Fruit fly (Drosophila melanogaster) whole organism, adult: ENCODE measurements around the gene Vm26Ab.
A peak's percentile ranks its signal among the peaks of the same experiment; 100 is the strongest.

Experiments
- CG11617 ChIP-seq: fragments of 200-800 bp; sonication (Bioruptor generic); optimal IDR thresholded peaks from 2 replicates; lab custom pipeline; 2017; ENCODE audit warnings: mild to moderate bottlenecking, missing biosample characterization, missing genetic modification reagents, missing genetic modification characterization
- CG12768 ChIP-seq: fragments of 200-800 bp; sonication (Bioruptor generic); optimal IDR thresholded peaks from 2 replicates; lab custom pipeline; 2017; ENCODE audit warnings: missing biosample characterization, missing genetic modification characterization, mild to moderate bottlenecking, moderate library complexity, missing genetic modification reagents
- CG14711 ChIP-seq: fragments of 200-800 bp; sonication (Bioruptor generic); optimal IDR thresholded peaks from 2 replicates; lab custom pipeline; 2018; ENCODE audit warnings: missing biosample characterization, mild to moderate bottlenecking, missing genetic modification characterization, moderate library complexity
- CG1620 ChIP-seq: fragments of 200-800 bp; sonication (Bioruptor generic); optimal IDR thresholded peaks from 2 replicates; lab custom pipeline; 2016; ENCODE audit warnings: missing biosample characterization, missing genetic modification characterization
- CG33017 ChIP-seq: fragments of 200-800 bp; sonication (Bioruptor generic); optimal IDR thresholded peaks from 2 replicates; lab custom pipeline; 2018; ENCODE audit warnings: missing biosample characterization, mild to moderate bottlenecking, missing genetic modification characterization, moderate library complexity
- CG5204 ChIP-seq: fragments of 200-800 bp; sonication (Bioruptor generic); optimal IDR thresholded peaks from 2 replicates; lab custom pipeline; 2016; ENCODE audit warnings: missing biosample characterization, missing genetic modification characterization
- CG7045 ChIP-seq: fragments of 200-800 bp; sonication (Bioruptor generic); optimal IDR thresholded peaks from 2 replicates; lab custom pipeline; 2017; ENCODE audit warnings: missing biosample characterization, mild to moderate bottlenecking, missing genetic modification characterization
- CG7101 ChIP-seq: fragments of 200-800 bp; sonication (Bioruptor generic); optimal IDR thresholded peaks from 2 replicates; lab custom pipeline; 2018; ENCODE audit warnings: missing biosample characterization, mild to moderate bottlenecking, missing genetic modification characterization, moderate library complexity
- Clk ChIP-seq: fragments of 200-800 bp; sonication (Bioruptor generic); optimal IDR thresholded peaks from 2 replicates; lab custom pipeline; 2017; ENCODE audit warnings: missing biosample characterization, missing genetic modification characterization
- Crg-1 ChIP-seq: fragments of 200-800 bp; sonication (Bioruptor generic); optimal IDR thresholded peaks from 2 replicates; lab custom pipeline; 2016; ENCODE audit warnings: missing biosample characterization, missing genetic modification characterization
- Hr96 ChIP-seq: fragments of 200-800 bp; sonication (Bioruptor generic); optimal IDR thresholded peaks from 2 replicates; lab custom pipeline; 2016; ENCODE audit warnings: missing biosample characterization, missing genetic modification characterization
- Mnt ChIP-seq: fragments of 200-800 bp; sonication (Bioruptor generic); optimal IDR thresholded peaks from 2 replicates; lab custom pipeline; 2016; ENCODE audit warnings: missing biosample characterization, mild to moderate bottlenecking, missing genetic modification characterization
- bab1 ChIP-seq: fragments of 200-800 bp; sonication (Bioruptor generic); optimal IDR thresholded peaks from 3 replicates; lab custom pipeline; 2019; ENCODE audit warnings: missing biosample characterization, mild to moderate bottlenecking, missing genetic modification characterization, moderate library complexity
- cic ChIP-seq: fragments of 200-800 bp; sonication (Bioruptor generic); optimal IDR thresholded peaks from 2 replicates; lab custom pipeline; 2017; ENCODE audit warnings: missing biosample characterization, mild to moderate bottlenecking, missing genetic modification characterization, moderate library complexity
- cnc ChIP-seq, 2 experiments: fragments of >200 bp; optimal IDR thresholded peaks; 2 replicates each; lab custom pipeline; 2017
- kay ChIP-seq: fragments of 200-800 bp; sonication (Bioruptor generic); peaks from one replicate; lab custom pipeline; 2016; ENCODE audit warnings: missing biosample characterization, missing genetic modification characterization, borderline replicate concordance
- ovo ChIP-seq: fragments of 200-800 bp; sonication (Bioruptor generic); optimal IDR thresholded peaks from 2 replicates; lab custom pipeline; 2016; ENCODE audit warnings: missing biosample characterization, missing genetic modification characterization
- pad ChIP-seq: fragments of 200-800 bp; sonication (Bioruptor generic); optimal IDR thresholded peaks from 3 replicates; lab custom pipeline; 2017; ENCODE audit warnings: missing biosample characterization, missing genetic modification characterization, mild to moderate bottlenecking, moderate library complexity, missing genetic modification reagents
- tj ChIP-seq: fragments of 200-800 bp; sonication (Bioruptor generic); optimal IDR thresholded peaks from 3 replicates; lab custom pipeline; 2017; ENCODE audit warnings: missing biosample characterization, mild to moderate bottlenecking, missing genetic modification characterization, moderate library complexity
- toe ChIP-seq: fragments of 200-800 bp; sonication (Bioruptor generic); optimal IDR thresholded peaks from 2 replicates; lab custom pipeline; 2016; ENCODE audit warnings: missing biosample characterization, missing genetic modification characterization

Vm26Ab gene

DNA sequence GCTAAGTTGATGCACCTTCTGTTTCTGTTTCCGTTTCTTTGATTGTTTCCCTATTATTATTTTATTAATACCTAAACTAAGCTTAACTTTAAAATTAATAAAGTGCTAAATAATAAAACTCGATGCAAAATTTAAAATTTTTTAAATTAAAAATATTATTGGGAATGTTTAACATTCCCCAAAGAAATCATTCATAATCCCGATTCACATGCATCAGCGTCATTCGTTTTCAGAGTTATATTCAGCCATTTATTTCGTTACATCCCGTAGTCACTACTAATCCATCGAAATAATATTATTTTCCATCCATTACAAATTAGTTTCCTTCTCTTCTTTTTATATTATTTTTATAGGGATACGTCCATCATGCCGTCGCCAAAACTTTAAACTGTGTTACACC, 9.3 kb upstream of the Vm26Ab start:
- no peak for TF ChIP-seq cic (GFP tag; lab: Kevin White, UChicago)
- TF ChIP-seq kay (GFP tag; lab: Kevin White, UChicago) = peak; percentile 96

DNA sequence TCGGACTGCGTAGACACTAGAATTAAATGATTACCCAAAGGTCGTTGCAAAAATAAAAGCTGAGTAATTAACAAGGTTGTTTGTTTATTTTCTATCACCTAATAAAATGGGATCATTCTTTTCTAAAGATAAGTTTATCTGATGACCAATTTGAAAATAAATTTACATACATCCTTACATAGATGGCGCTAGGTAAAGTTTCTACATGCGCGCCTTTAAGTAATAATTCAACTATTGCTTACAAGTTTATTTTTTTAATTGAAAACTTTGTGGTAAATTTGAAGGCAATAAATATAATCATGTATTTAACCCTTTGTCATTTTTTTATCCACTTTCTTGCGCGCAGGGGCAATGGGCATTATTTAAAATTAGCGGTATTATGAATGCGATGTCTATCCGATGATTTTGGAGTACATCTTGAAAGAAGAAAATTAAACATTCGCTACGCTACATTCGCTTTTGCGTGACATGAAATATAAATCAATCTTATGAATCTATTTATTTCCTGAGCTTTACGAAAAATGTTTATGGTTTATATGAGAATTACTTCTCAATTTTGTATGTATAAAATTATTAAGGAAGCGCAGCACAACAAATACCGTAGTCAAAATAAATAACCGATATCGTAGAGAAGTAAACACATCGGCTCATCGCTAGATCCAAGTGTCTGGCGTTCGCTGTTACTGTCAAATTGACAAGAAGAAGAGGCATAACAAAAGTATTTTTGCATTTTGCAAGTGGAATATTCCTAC, 7.9 kb upstream of the Vm26Ab start, which contains the start of gene CG9044:
TSS of gene CG9044 (plus strand) at position 676 of the 752 bp plus-strand sequence.
- TF ChIP-seq ovo (peak; percentile 32), Crg-1 (GFP tag; lab: Kevin White, UChicago) (peak; percentile 34), tj (GFP tag; lab: Kevin White, UChicago) (peak; percentile 62), CG1620 (GFP tag; lab: Kevin White, UChicago) (peak; percentile 78), CG33017 (no peak), cic (GFP tag; lab: Kevin White, UChicago) (peak; percentile 34), CG14711 (tag; lab: Kevin White, UChicago) (peak; percentile 51), bab1 (peak; percentile 72), CG5204 (GFP tag; lab: Kevin White, UChicago) (peak; percentile 72), CG12768 (GFP tag; lab: Kevin White, UChicago) (no peak), kay (GFP tag; lab: Kevin White, UChicago) (no peak), CG11617 (GFP tag; lab: Kevin White, UChicago) (peak; percentile 70), Hr96 (no peak), cnc (optimal IDR thresholded peaks at IDR 0.05; lab: Kevin White, UChicago) (no peak), Clk (GFP tag; lab: Kevin White, UChicago) (peak; percentile 11), toe (GFP tag; lab: Kevin White, UChicago) (no peak), Mnt (GFP tag; lab: Kevin White, UChicago) (peak; percentile 51), CG7045 (GFP tag; lab: Kevin White, UChicago) (peak; percentile 43), pad (GFP tag; lab: Kevin White, UChicago) (peak; percentile 71), CG7101 (tag; lab: Kevin White, UChicago) (peak; percentile 54)

DNA sequence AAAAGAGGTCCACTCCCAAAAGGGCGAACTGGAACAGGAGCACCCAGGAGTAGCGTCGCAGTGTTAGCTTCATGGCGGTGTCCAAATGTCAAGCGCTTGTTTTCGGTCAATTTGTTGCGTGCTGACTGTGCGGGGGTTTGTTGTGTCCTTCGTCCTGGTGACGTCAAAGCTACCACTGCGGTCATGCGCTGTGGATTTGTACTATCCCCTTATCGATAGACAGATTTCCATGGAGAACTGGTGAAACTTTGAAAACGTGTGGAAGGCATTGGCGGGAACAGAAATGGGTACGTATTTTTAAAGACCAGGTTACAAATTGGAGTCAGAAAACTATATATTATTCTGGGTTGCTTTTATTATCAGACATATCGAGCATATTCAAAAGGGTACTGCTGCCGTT, 651 bp upstream of the Vm26Ab start, which contains the start of gene CG13999:
TSS of gene CG13999 (minus strand) at position 314 of the 400 bp plus-strand sequence.
- TF ChIP-seq ovo = no peak
- TF ChIP-seq bab1 = no peak
- TF ChIP-seq cic (GFP tag; lab: Kevin White, UChicago) = no peak
- no peak for TF ChIP-seq CG11617 (GFP tag; lab: Kevin White, UChicago)
- no peak for TF ChIP-seq CG5204 (GFP tag; lab: Kevin White, UChicago)
- TF ChIP-seq CG1620 (GFP tag; lab: Kevin White, UChicago) = no peak
- no peak for TF ChIP-seq Clk (GFP tag; lab: Kevin White, UChicago)
- no peak for TF ChIP-seq tj (GFP tag; lab: Kevin White, UChicago)

DNA sequence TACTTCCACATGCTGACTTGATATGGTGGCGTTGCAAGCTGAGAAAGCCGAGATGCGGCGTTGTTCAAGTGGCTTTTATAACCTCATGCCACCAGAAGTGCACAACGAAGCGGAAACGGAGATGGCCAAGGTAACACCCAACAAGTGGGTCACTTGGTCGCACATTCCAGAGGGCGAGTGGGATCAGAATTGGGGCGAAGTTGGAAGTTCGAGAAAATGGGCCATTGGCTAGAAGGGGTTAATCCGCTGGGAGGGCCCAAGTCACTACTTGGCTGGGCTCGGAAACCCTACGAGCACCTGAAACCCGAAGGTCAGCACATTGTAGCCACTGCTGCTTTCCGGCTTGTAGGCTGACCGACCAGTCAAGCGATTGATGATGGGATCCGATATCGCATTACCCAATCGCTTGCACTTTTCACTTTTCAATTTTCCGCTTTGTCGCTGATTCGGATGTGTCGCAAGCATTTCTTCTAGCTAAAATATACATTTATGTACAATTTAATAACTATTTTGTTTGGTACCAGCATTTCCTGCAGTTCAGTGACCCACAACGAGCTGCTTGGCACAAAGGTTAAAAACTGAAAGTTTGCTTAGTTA, 1.9 kb downstream of the Vm26Ab start, which contains the start of gene Vm26Ac:
TSS of gene Vm26Ac (minus strand) at position 51 of the 597 bp plus-strand sequence.
- no peak for TF ChIP-seq pad (GFP tag; lab: Kevin White, UChicago)
- TF ChIP-seq tj (GFP tag; lab: Kevin White, UChicago) = peak; percentile 97

DNA sequence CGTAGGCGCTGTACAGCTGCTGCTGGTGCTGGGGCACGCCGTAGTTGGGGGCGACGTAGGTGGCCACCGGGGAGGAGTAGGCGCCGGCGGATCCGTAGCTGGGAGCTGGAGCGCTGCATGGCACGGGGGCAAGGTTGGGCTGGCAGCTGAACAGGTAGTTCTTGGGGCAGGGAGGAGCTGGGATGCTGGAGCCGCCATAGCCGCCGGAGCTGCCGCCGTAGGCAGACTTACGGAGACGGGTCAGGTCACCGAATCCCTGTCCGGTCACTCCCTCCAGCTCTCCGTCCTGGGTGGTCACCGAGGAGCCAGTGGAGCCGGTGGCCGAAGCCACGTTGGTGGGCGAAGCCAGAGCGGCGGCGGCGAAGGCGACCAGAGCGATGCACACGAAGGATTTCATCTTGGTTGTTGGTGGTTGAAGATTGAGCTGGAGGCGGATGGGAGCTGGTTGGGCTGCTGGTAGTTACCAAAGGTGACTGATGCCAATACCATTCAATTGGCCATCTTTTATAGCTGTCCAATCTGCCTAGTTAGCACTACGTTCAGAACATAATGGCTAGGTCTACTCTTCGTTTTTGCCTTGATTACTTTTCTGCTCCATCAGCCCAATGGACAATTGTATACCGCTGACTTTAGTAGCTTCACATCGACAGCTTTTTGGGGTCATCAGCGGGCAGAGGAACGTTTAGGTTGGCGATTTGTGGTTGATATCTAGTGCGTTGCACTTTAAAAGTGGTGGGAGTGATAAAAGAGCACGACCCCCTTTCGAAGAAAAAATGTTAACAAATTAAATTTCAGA, 3.3 kb downstream of the Vm26Ab start, which contains the start of gene Vm26Aa:
TSS of gene Vm26Aa (minus strand) at position 478 of the 796 bp plus-strand sequence.
- no peak for TF ChIP-seq Hr96
- TF ChIP-seq CG11617 (GFP tag; lab: Kevin White, UChicago) = no peak
- no peak for TF ChIP-seq Mnt (GFP tag; lab: Kevin White, UChicago)
- no peak for TF ChIP-seq CG14711 (tag; lab: Kevin White, UChicago)
- TF ChIP-seq Crg-1 (GFP tag; lab: Kevin White, UChicago) = no peak
- TF ChIP-seq tj (GFP tag; lab: Kevin White, UChicago) = peak; percentile 98

DNA sequence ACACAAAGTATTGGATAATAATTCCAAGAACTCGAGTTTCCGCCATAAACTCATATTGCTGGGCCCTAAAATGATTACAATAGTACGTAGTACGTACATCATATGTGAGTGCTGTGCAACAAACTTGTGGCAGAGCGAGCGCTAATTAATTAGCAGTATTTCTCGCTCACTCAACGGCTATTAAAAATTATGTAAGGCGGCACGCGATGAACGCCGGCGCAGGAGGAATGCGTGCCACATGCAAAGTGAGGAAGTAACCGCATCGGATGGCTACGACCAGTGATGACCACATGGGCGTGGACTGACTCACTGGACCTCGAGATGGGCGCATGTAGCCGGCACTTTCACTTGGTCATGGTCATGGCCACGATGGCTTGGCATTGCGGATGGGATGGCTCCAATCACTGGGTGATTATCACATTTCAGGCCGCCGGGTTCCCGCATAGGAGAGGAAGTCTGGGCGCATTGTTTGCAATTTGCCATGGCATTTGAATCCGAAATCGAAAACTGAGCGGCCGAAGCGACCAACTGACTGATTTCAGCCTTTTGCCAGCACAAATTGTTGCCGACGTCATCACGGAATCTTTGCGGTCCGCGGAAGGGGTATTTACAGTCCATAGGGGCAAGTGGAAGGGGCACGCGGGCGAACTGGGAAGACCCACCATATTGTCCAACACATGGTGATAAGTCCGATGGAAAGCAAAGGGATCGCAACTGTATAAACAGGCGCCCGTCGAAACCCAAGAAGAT, 4.5 kb downstream of the Vm26Ab start:
- TF ChIP-seq Crg-1 (GFP tag; lab: Kevin White, UChicago) (peak; percentile 0), toe (GFP tag; lab: Kevin White, UChicago) (no peak), CG14711 (tag; lab: Kevin White, UChicago) (no peak), CG33017 (no peak), CG1620 (GFP tag; lab: Kevin White, UChicago) (no peak), CG12768 (GFP tag; lab: Kevin White, UChicago) (no peak), bab1 (no peak), CG5204 (GFP tag; lab: Kevin White, UChicago) (no peak), CG7045 (GFP tag; lab: Kevin White, UChicago) (no peak), tj (GFP tag; lab: Kevin White, UChicago) (peak; percentile 93)
